Worm (Caenorhabditis elegans): ENCODE results near the gene clec-230.

clec-230 gene

DNA sequence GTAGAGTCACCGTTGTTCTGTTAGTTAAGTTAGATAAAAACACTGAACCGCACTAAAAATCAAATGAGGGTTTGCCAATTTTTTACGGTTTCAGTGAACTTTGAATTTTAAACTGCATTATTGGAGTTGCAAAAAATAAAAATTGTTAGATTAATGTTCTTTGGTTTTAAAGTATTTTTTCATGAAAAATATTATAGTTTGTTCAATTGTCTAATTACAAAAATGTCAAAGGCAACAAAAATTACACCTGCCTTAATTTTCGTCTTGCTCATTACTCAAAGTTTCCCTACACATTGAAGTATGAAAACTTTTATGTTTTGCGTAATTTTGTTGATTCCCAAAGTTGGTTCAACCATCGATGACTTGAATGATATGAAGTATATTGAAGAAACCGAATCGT, 38.2 kb downstream of the clec-230 start, which contains the start of gene irld-62:
irld-62 (plus strand) TSS at position 301 of the 400 bp plus-strand sequence.
- TF ChIP-seq mxl-1 (tag; optimal IDR thresholded peaks at IDR 0.05) = no peak
- TF ChIP-seq tbp1 (GFP tag; optimal IDR thresholded peaks at IDR 0.05) = no peak
- TF ChIP-seq ztf-3 (GFP tag; optimal IDR thresholded peaks at IDR 0.05) = no peak
- TF ChIP-seq cebp-1 (GFP tag; IDR thresholded peaks at IDR 0.05) = no peak
- TF ChIP-seq cebp-1 (tag; optimal IDR thresholded peaks at IDR 0.05) = no peak
- no peak for TF ChIP-seq sdz-38 (tag; optimal IDR thresholded peaks at IDR 0.05)
- no peak for TF ChIP-seq athp-1 (tag; optimal IDR thresholded peaks at IDR 0.05)
- TF ChIP-seq rec-8 (tag; optimal IDR thresholded peaks at IDR 0.05) = no peak
- no peak for TF ChIP-seq chd-7 (tag; optimal IDR thresholded peaks at IDR 0.05)
- no peak for TF ChIP-seq die-1 (tag; optimal IDR thresholded peaks at IDR 0.05)
- TF ChIP-seq bed-2 (GFP tag; IDR thresholded peaks at IDR 0.05) = no peak
- no peak for TF ChIP-seq T26A5.8 (tag; optimal IDR thresholded peaks at IDR 0.05)

DNA sequence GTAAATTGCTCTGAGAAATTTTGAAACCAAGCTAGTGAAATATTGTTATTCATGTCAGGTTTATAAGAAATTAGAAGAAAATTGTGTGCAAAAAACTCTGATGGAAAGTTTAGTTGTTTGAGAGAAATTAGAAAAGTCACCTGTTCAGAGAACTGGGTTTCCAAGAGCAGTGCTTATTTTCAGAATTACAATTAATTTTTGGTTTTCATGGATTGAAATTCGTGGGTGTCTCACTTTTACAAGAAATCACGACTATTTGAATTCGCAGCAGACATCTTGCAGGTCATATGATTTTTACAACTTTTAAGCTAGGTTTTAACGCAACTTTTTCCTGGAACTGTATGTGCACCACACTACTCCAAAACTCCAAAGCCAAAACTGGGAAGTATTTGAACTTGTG, 39.9 kb downstream of the clec-230 start, which contains the start of gene srz-10:
srz-10 (minus strand) TSS at position 88 of the 400 bp plus-strand sequence.
- TF ChIP-seq Y95B8A.8 (GFP tag; IDR thresholded peaks at IDR 0.05) (no peak), egl-18 (GFP tag; IDR thresholded peaks at IDR 0.05) (no peak), ekl-4 (GFP tag; IDR thresholded peaks at IDR 0.05) (no peak), ZK185.1 (tag; optimal IDR thresholded peaks at IDR 0.05; ENCODE audit: poor library complexity, severe bottlenecking) (no peak)

DNA sequence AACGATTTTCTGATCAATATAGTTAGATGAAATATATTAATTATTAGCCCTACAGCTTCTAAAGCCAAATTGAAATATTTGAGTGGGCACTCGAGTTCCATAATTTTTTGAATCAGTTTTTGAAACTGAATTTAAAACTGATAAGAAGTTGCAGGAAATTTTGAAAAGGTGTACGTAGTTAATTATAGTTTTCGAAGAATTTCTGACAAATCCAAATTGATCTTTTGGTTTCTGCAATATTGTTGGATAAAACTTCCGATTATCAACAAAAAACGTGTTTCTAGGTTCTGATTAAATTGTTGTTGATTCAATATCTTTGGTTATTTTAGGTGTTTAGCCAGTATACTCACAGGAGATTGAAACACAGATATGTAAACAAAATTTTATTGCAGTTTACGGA, 42.2 kb downstream of the clec-230 start, which contains the start of gene T26H8.4:
T26H8.4 (minus strand) TSS at position 101 of the 400 bp plus-strand sequence.
- TF ChIP-seq hlh-12 (tag; optimal IDR thresholded peaks at IDR 0.05) = no peak
- no peak for TF ChIP-seq nhr-90 (tag; optimal IDR thresholded peaks at IDR 0.05)
- TF ChIP-seq ets-4 (GFP tag; optimal IDR thresholded peaks at IDR 0.05) = no peak

DNA sequence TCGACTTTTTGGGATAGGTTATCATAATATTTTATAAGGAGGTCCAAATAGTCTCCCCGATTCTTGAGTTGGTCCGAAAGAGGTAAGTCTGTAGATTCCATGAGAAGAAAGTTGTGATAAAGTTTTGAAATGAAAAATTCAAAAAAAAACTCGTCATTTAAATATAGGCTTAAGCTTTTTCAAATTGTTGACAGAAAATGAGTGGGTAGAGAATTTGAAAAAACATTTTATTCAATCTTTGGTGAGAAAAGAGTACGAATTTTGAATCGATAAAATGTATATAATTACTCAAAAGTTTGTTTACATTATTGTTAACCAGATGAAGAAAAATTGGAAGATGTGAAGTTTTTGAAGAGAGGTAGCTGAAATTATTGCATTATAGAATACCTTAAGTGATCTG, 43.4 kb downstream of the clec-230 start, which contains the start of gene T26H8.5:
T26H8.5 (minus strand) TSS at position 101 of the 400 bp plus-strand sequence.
- TF ChIP-seq unc-62 (GFP tag; optimal IDR thresholded peaks at IDR 0.05) (no peak), rec-8 (tag; optimal IDR thresholded peaks at IDR 0.05) (no peak), zfh-2 (GFP tag; conservative IDR thresholded peaks at IDR 0.05) (no peak)

DNA sequence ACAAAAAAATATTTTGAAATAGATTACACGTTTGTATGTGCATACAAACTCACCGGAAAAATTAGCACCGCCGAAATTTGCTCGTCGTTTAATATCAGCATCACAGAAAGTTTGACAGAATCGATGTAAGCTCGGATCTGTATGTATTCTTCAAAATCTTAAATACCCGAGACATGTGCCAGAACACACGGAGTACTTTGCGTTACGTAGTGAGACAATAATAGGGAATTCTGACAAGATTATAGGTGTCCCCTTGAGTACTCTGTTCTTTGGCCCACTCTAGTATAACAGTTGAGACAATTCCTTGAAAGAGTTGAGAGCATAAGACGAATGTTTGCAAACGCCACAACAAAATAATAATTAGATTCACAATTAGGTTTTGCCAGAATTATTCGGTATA, 45.3 kb downstream of the clec-230 start, which contains the start of gene srx-48:
srx-48 (minus strand) TSS at position 101 of the 400 bp plus-strand sequence.
- no peak for TF ChIP-seq hlh-12 (tag; optimal IDR thresholded peaks at IDR 0.05)
- TF ChIP-seq nfya-2 (GFP tag; IDR thresholded peaks at IDR 0.05) = no peak
- TF ChIP-seq nhr-90 (tag; optimal IDR thresholded peaks at IDR 0.05) = no peak
- TF ChIP-seq unc-130 (GFP tag; optimal IDR thresholded peaks at IDR 0.05) = no peak
- no peak for TF ChIP-seq hlh-26 (GFP tag; conservative IDR thresholded peaks at IDR 0.05)
- TF ChIP-seq rec-8 (tag; optimal IDR thresholded peaks at IDR 0.05) = no peak
- no peak for TF ChIP-seq unc-62 (GFP tag; optimal IDR thresholded peaks at IDR 0.05)
- TF ChIP-seq xnd-1 (tag; optimal IDR thresholded peaks at IDR 0.05) = no peak
- no peak for TF ChIP-seq pbrm-1 (GFP tag; IDR thresholded peaks at IDR 0.05)
- TF ChIP-seq ceh-79 (tag; optimal IDR thresholded peaks at IDR 0.05) = no peak
- no peak for TF ChIP-seq die-1 (tag; optimal IDR thresholded peaks at IDR 0.05)
- no peak for TF ChIP-seq F55B11.4 (tag; optimal IDR thresholded peaks at IDR 0.05; ENCODE audit: borderline replicate concordance, insufficient read depth)
- no peak for TF ChIP-seq B0035.1 (tag; optimal IDR thresholded peaks at IDR 0.05)
- no peak for TF ChIP-seq ztf-6 (GFP tag; IDR thresholded peaks at IDR 0.05)
- no peak for TF ChIP-seq bed-2 (GFP tag; IDR thresholded peaks at IDR 0.05)
- TF ChIP-seq F57A8.1 (GFP tag; optimal IDR thresholded peaks at IDR 0.05) = no peak
- no peak for TF ChIP-seq let-607 (tag; optimal IDR thresholded peaks at IDR 0.05)

Measured in whole organism, young adult.